Fruit fly (Drosophila melanogaster): Measurements from ENCODE around the gene mRpL40.

DNA sequence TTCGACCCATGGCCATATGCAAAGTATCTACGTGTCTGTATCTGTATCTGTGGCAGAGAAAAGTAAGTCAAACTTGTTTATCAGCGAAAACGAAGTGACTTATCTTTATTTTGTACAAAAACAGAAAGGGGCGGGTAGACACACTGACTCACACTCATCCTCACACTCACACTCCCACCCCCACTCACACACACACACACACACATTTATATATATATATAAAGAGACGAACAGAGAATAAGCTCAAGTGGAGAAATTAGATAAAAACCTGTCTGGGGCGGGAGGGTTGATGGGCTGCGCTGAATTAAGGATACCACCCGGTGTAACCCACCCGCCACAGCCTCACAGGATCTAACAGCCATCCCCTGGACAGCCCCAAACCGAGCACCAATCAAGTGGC is 36.9 kb upstream of the mRpL40 start:
- TF ChIP-seq Sp1 (GFP tag; optimal IDR thresholded peaks at IDR 0.05) (no peak), lola (GFP tag; optimal IDR thresholded peaks at IDR 0.05) (no peak), pan (optimal IDR thresholded peaks at IDR 0.05) (no peak), foxo (GFP tag; optimal IDR thresholded peaks at IDR 0.05) (no peak), Abd-B (GFP tag; optimal IDR thresholded peaks at IDR 0.05) (no peak), dmrt93B (GFP tag; optimal IDR thresholded peaks at IDR 0.05) (no peak), Mio (GFP tag; optimal IDR thresholded peaks at IDR 0.05) (no peak), Myc (optimal IDR thresholded peaks at IDR 0.05) (no peak), Dif (GFP tag; optimal IDR thresholded peaks at IDR 0.05; ENCODE audit: partially characterized antibody) (no peak), OdsH (GFP tag; optimal IDR thresholded peaks at IDR 0.05) (no peak), Rel (GFP tag; optimal IDR thresholded peaks at IDR 0.05) (no peak), Rel (tag; optimal IDR thresholded peaks at IDR 0.05) (no peak), Hnf4 (GFP tag; optimal IDR thresholded peaks at IDR 0.05) (no peak), sv (GFP tag; optimal IDR thresholded peaks at IDR 0.05) (no peak)
